In the genomic region with DNA sequence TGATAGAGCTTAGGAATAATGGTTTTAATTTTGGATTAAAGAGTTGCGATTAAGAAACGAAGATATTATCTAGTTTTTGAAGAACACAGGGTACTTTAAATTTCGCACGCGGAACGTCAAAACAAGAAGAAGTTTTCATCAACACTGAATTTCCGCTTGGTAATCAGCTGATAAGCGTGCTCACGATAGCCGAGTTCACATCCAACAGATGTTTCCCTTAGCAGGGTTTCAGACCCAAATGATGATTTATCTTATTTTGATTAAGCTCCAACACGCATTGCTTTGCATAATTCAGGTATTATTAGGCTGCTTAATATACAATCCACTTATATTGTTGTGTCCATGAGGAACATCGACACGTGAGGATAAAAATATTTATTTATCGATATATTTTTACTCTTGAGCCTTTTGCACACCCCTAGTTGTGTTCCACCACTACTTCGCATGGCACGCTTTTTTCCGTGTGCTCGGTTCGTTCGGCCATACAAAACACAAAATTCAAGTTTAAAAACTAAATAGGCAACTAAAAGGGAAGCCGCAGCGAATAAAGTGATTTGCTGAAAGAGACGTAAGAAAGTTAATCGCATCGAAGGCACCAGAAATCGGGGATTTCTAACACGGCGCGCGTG, we compare ENCODE assay signal across 1 fruit fly cellular context.
A peak's percentile ranks its signal among the peaks of the same experiment; 100 is the strongest.
TF ChIP-seq lines count a peak whose summit lies in the region.

TSS of gene Tpr2 (plus strand) at position 418 of the 629 bp plus-strand sequence.

TF ChIP-seq in whole organism, embryonic, 481 proteins besides CTCF, POLR2A, EP300 and RAD21 (continued from another document and continues in another):
- TF ChIP-seq ase (GFP tag; IDR thresholded peaks at IDR 0.05; lab: Robert Waterston, UW), result 0 out of 3 replicates have a peak, but pooled peaks have one; percentile 32
- no peak for TF ChIP-seq CG1647 (GFP tag; optimal IDR thresholded peaks at IDR 0.05; lab: Kevin White, UChicago)
- peak; percentile 36 for TF ChIP-seq Hand (GFP tag; optimal IDR thresholded peaks at IDR 0.05; lab: Kevin White, UChicago)
- no peak for TF ChIP-seq GATAe (GFP tag; conservative IDR thresholded peaks at IDR 0.05; lab: Robert Waterston, UW)
- peak; percentile 14; the same call in 1 of the 2 replicates for TF ChIP-seq H2.0 (GFP tag; IDR thresholded peaks at IDR 0.05; lab: Robert Waterston, UW)
- peak; percentile 8 for TF ChIP-seq CG1233 (GFP tag; optimal IDR thresholded peaks at IDR 0.05; lab: Kevin White, UChicago)
- peak; percentile 65 for TF ChIP-seq zen (tag; optimal IDR thresholded peaks at IDR 0.05; lab: Kevin White, UChicago)
- TF ChIP-seq maf-S (GFP tag; optimal IDR thresholded peaks at IDR 0.05; lab: Kevin White, UChicago), result peak; percentile 52
- peak; percentile 58 for TF ChIP-seq CG33213 (GFP tag; optimal IDR thresholded peaks at IDR 0.05; lab: Kevin White, UChicago)
- TF ChIP-seq CG13424 (tag; optimal IDR thresholded peaks at IDR 0.05; lab: Kevin White, UChicago), result peak; percentile 66
- TF ChIP-seq HHEX (GFP tag; optimal IDR thresholded peaks at IDR 0.05; lab: Kevin White, UChicago), result no peak
- no peak for TF ChIP-seq Nf-YA (GFP tag; IDR thresholded peaks at IDR 0.05; lab: Robert Waterston, UW)
- TF ChIP-seq CG17802 (tag; optimal IDR thresholded peaks at IDR 0.05; lab: Kevin White, UChicago), result no peak
- peak; percentile 71 for TF ChIP-seq CG33557 (GFP tag; optimal IDR thresholded peaks at IDR 0.05; lab: Kevin White, UChicago)
- TF ChIP-seq ro (GFP tag; IDR thresholded peaks at IDR 0.05; lab: Robert Waterston, UW), result no peak
- peak; percentile 56 for TF ChIP-seq Xbp1 (GFP tag; optimal IDR thresholded peaks at IDR 0.05; lab: Kevin White, UChicago)
- TF ChIP-seq dmrt11E (tag; optimal IDR thresholded peaks at IDR 0.05; lab: Kevin White, UChicago), result peak; percentile 56
- 0 out of 2 replicates have a peak, but pooled peaks have one; percentile 4 for TF ChIP-seq lmd (GFP tag; IDR thresholded peaks at IDR 0.05; lab: Robert Waterston, UW)
- peak; percentile 93 for TF ChIP-seq Ets65A (GFP tag; lab: Kevin White, UChicago)
- TF ChIP-seq tx (GFP tag; optimal IDR thresholded peaks at IDR 0.05; lab: Kevin White, UChicago), result peak; percentile 31
- peak; percentile 24 for TF ChIP-seq Dip3 (GFP tag; optimal IDR thresholded peaks at IDR 0.05; lab: Kevin White, UChicago)
- peak; percentile 27 for TF ChIP-seq Sox100B (GFP tag; optimal IDR thresholded peaks at IDR 0.05; lab: Kevin White, UChicago)
- peak; percentile 80 for TF ChIP-seq hb (GFP tag; IDR thresholded peaks at IDR 0.05; lab: Robert Waterston, UW; ENCODE audit: partially characterized antibody)
- TF ChIP-seq CG3407 (GFP tag; optimal IDR thresholded peaks at IDR 0.05; lab: Kevin White, UChicago), result no peak
- TF ChIP-seq Drgx (GFP tag; IDR thresholded peaks at IDR 0.05; lab: Robert Waterston, UW), result no peak
- no peak for TF ChIP-seq CG16863 (GFP tag; optimal IDR thresholded peaks at IDR 0.05; lab: Kevin White, UChicago)
- no peak for TF ChIP-seq CG2889 (GFP tag; IDR thresholded peaks at IDR 0.05; lab: Robert Waterston, UW)
- TF ChIP-seq CG7745 (tag; optimal IDR thresholded peaks at IDR 0.05; lab: Kevin White, UChicago), result peak; percentile 39
- TF ChIP-seq lbe (GFP tag; optimal IDR thresholded peaks at IDR 0.05; lab: Kevin White, UChicago), result peak; percentile 37
- TF ChIP-seq TFAM (GFP tag; optimal IDR thresholded peaks at IDR 0.05; lab: Kevin White, UChicago), result no peak
- TF ChIP-seq CG6765 (GFP tag; optimal IDR thresholded peaks at IDR 0.05; lab: Kevin White, UChicago), result no peak
- TF ChIP-seq MTF-1 (GFP tag; optimal IDR thresholded peaks at IDR 0.05; lab: Kevin White, UChicago; ENCODE audit: borderline replicate concordance), result no peak
- peak; percentile 65 for TF ChIP-seq Hey (tag; optimal IDR thresholded peaks at IDR 0.05; lab: Kevin White, UChicago)
- peak; percentile 44 for TF ChIP-seq CG12942 (GFP tag; optimal IDR thresholded peaks at IDR 0.05; lab: Kevin White, UChicago)
- peak; percentile 78 for TF ChIP-seq CG15514 (GFP tag; optimal IDR thresholded peaks at IDR 0.05; lab: Kevin White, UChicago)
- TF ChIP-seq CG43689 (GFP tag; IDR thresholded peaks at IDR 0.05; lab: Robert Waterston, UW), result no peak
- TF ChIP-seq Rx (GFP tag; IDR thresholded peaks at IDR 0.05; lab: Robert Waterston, UW), result no peak
- peak; percentile 73 for TF ChIP-seq CG17568 (GFP tag; optimal IDR thresholded peaks at IDR 0.05; lab: Kevin White, UChicago)
- peak; percentile 69 for TF ChIP-seq Nf-YC (tag; optimal IDR thresholded peaks at IDR 0.05; lab: Kevin White, UChicago)
- peak; percentile 33 for TF ChIP-seq ERR (GFP tag; optimal IDR thresholded peaks at IDR 0.05; lab: Kevin White, UChicago)
- no peak for TF ChIP-seq CG15073 (GFP tag; optimal IDR thresholded peaks at IDR 0.05; lab: Kevin White, UChicago)
- peak; percentile 30 for TF ChIP-seq CG3281 (GFP tag; optimal IDR thresholded peaks at IDR 0.05; lab: Kevin White, UChicago)
- peak; percentile 59 for TF ChIP-seq CG8924 (tag; optimal IDR thresholded peaks at IDR 0.05; lab: Kevin White, UChicago)
- peak; percentile 57 for TF ChIP-seq CG30403 (GFP tag; optimal IDR thresholded peaks at IDR 0.05; lab: Kevin White, UChicago)
- no peak for TF ChIP-seq nau (GFP tag; optimal IDR thresholded peaks at IDR 0.05; lab: Kevin White, UChicago)
- TF ChIP-seq ind (GFP tag; optimal IDR thresholded peaks at IDR 0.05; lab: Kevin White, UChicago), result peak; percentile 7
- 0 out of 2 replicates have a peak, but pooled peaks have one; percentile 35 for TF ChIP-seq rib (GFP tag; IDR thresholded peaks at IDR 0.05; lab: Robert Waterston, UW)
- TF ChIP-seq btn (GFP tag; optimal IDR thresholded peaks at IDR 0.05; lab: Kevin White, UChicago), result no peak
- TF ChIP-seq CG17359 (tag; optimal IDR thresholded peaks at IDR 0.05; lab: Kevin White, UChicago), result peak; percentile 28
- no peak for TF ChIP-seq CG11247 (GFP tag; IDR thresholded peaks at IDR 0.05; lab: Robert Waterston, UW)
- TF ChIP-seq CG17361 (GFP tag; IDR thresholded peaks at IDR 0.05; lab: Robert Waterston, UW), result peak; percentile 45; the same call in 2 of the 3 replicates
- peak; percentile 23 for TF ChIP-seq nerfin-1 (tag; optimal IDR thresholded peaks at IDR 0.05; lab: Kevin White, UChicago)
- no peak for TF ChIP-seq ATbp (GFP tag; optimal IDR thresholded peaks at IDR 0.05; lab: Kevin White, UChicago)
- no peak for TF ChIP-seq zf30C (GFP tag; optimal IDR thresholded peaks at IDR 0.05; lab: Kevin White, UChicago)
- TF ChIP-seq CG11723 (GFP tag; optimal IDR thresholded peaks at IDR 0.05; lab: Kevin White, UChicago), result peak; percentile 42
- TF ChIP-seq CG12769 (tag; optimal IDR thresholded peaks at IDR 0.05; lab: Kevin White, UChicago), result no peak
- TF ChIP-seq Dad (GFP tag; optimal IDR thresholded peaks at IDR 0.05; lab: Kevin White, UChicago), result peak; percentile 36
- TF ChIP-seq CG34376 (GFP tag; optimal IDR thresholded peaks at IDR 0.05; lab: Kevin White, UChicago), result peak; percentile 69
- peak; percentile 28 for TF ChIP-seq pum (GFP tag; optimal IDR thresholded peaks at IDR 0.05; lab: Kevin White, UChicago)
- TF ChIP-seq trh (GFP tag; optimal IDR thresholded peaks at IDR 0.05; lab: Kevin White, UChicago), result peak; percentile 20
- TF ChIP-seq CG13296 (GFP tag; optimal IDR thresholded peaks at IDR 0.05; lab: Kevin White, UChicago), result peak; percentile 50
- TF ChIP-seq CG2116 (GFP tag; optimal IDR thresholded peaks at IDR 0.05; lab: Kevin White, UChicago), result peak; percentile 92
- TF ChIP-seq CG1603 (tag; optimal IDR thresholded peaks at IDR 0.05; lab: Kevin White, UChicago), result peak; percentile 88
- TF ChIP-seq CG14710 (tag; optimal IDR thresholded peaks at IDR 0.05; lab: Kevin White, UChicago), result peak; percentile 84
- TF ChIP-seq sob (GFP tag; IDR thresholded peaks at IDR 0.05; lab: Robert Waterston, UW), result peak; percentile 69
- TF ChIP-seq CG7839 (tag; optimal IDR thresholded peaks at IDR 0.05; lab: Kevin White, UChicago), result peak; percentile 45
- TF ChIP-seq Ada2b (GFP tag; IDR thresholded peaks at IDR 0.05; lab: Robert Waterston, UW), result no peak
- TF ChIP-seq inv (GFP tag; IDR thresholded peaks at IDR 0.05; lab: Robert Waterston, UW; ENCODE audit: partially characterized antibody), result peak; percentile 86
- peak; percentile 75 for TF ChIP-seq stwl (tag; optimal IDR thresholded peaks at IDR 0.05; lab: Kevin White, UChicago)
- peak; percentile 69 to 75 for TF ChIP-seq dpn (GFP tag; optimal IDR thresholded peaks at IDR 0.05; lab: Kevin White, UChicago)
- TF ChIP-seq CG2712 (tag; optimal IDR thresholded peaks at IDR 0.05; lab: Kevin White, UChicago), result peak; percentile 74
- TF ChIP-seq Dbx (GFP tag; IDR thresholded peaks at IDR 0.05; lab: Robert Waterston, UW), result peak; percentile 72
- peak; percentile 65 for TF ChIP-seq chn (GFP tag; optimal IDR thresholded peaks at IDR 0.05; lab: Kevin White, UChicago)
- peak; percentile 52; the same call in 1 of the 2 replicates for TF ChIP-seq slbo (GFP tag; IDR thresholded peaks at IDR 0.05; lab: Robert Waterston, UW)
- TF ChIP-seq aop (GFP tag; IDR thresholded peaks at IDR 0.05; lab: Robert Waterston, UW), result no peak
- peak; percentile 32 for TF ChIP-seq Sox102F (GFP tag; optimal IDR thresholded peaks at IDR 0.05; lab: Kevin White, UChicago)
- peak; percentile 7 for TF ChIP-seq CG8944 (GFP tag; optimal IDR thresholded peaks at IDR 0.05; lab: Kevin White, UChicago)
- peak; percentile 39 for TF ChIP-seq CG10979 (tag; optimal IDR thresholded peaks at IDR 0.05; lab: Kevin White, UChicago)
- TF ChIP-seq MESR4 (GFP tag; optimal IDR thresholded peaks at IDR 0.05; lab: Kevin White, UChicago), result peak; percentile 98
- no peak for TF ChIP-seq CG1832 (GFP tag; optimal IDR thresholded peaks at IDR 0.05; lab: Kevin White, UChicago)
- TF ChIP-seq CG3163 (GFP tag; optimal IDR thresholded peaks at IDR 0.05; lab: Kevin White, UChicago), result peak; percentile 30
- TF ChIP-seq CG7987 (GFP tag; optimal IDR thresholded peaks at IDR 0.05; lab: Kevin White, UChicago), result peak; percentile 24
- TF ChIP-seq Ets97D (GFP tag; optimal IDR thresholded peaks at IDR 0.05; lab: Kevin White, UChicago), result peak; percentile 88
- peak; percentile 47 for TF ChIP-seq luna (GFP tag; optimal IDR thresholded peaks at IDR 0.05; lab: Kevin White, UChicago)
- peak; percentile 20 for TF ChIP-seq scrt (GFP tag; optimal IDR thresholded peaks at IDR 0.05; lab: Kevin White, UChicago)
- TF ChIP-seq B-H2 (GFP tag; optimal IDR thresholded peaks at IDR 0.05; lab: Kevin White, UChicago), result peak; percentile 83
- peak; percentile 59 for TF ChIP-seq grau (tag; optimal IDR thresholded peaks at IDR 0.05; lab: Kevin White, UChicago)
- no peak for TF ChIP-seq CG32532 (GFP tag; IDR thresholded peaks at IDR 0.05; lab: Robert Waterston, UW)
- no peak for TF ChIP-seq CG15011 (GFP tag; optimal IDR thresholded peaks at IDR 0.05; lab: Kevin White, UChicago)
- TF ChIP-seq CG18599 (GFP tag; optimal IDR thresholded peaks at IDR 0.05; lab: Kevin White, UChicago), result peak; percentile 6
- no peak for TF ChIP-seq Gug (GFP tag; IDR thresholded peaks at IDR 0.05; lab: Robert Waterston, UW)
- peak; percentile 21 for TF ChIP-seq wek (GFP tag; optimal IDR thresholded peaks at IDR 0.05; lab: Kevin White, UChicago)
- TF ChIP-seq CG10147 (GFP tag; optimal IDR thresholded peaks at IDR 0.05; lab: Kevin White, UChicago), result peak; percentile 21
- peak; percentile 96 for TF ChIP-seq knrl (GFP tag; IDR thresholded peaks at IDR 0.05; lab: Robert Waterston, UW; ENCODE audit: partially characterized antibody)
- TF ChIP-seq chm (GFP tag; IDR thresholded peaks at IDR 0.05; lab: Robert Waterston, UW), result no peak
- TF ChIP-seq az2 (GFP tag; optimal IDR thresholded peaks at IDR 0.05; lab: Kevin White, UChicago), result peak; percentile 31
- TF ChIP-seq CG10959 (GFP tag; IDR thresholded peaks at IDR 0.05; lab: Robert Waterston, UW), result no peak
- TF ChIP-seq Awh (GFP tag; IDR thresholded peaks at IDR 0.05; lab: Robert Waterston, UW), result no peak
- peak; percentile 89 for TF ChIP-seq sens (GFP tag; lab: Kevin White, UChicago)
- TF ChIP-seq zen2 (GFP tag; IDR thresholded peaks at IDR 0.05; lab: Robert Waterston, UW; ENCODE audit: partially characterized antibody), result no peak; the same call in 2 of the 3 replicates
- no peak for TF ChIP-seq ranshi (GFP tag; IDR thresholded peaks at IDR 0.05; lab: Robert Waterston, UW)
- peak; percentile 17 for TF ChIP-seq CG1602 (GFP tag; optimal IDR thresholded peaks at IDR 0.05; lab: Kevin White, UChicago)
- TF ChIP-seq PHDP (tag; optimal IDR thresholded peaks at IDR 0.05; lab: Kevin White, UChicago), result peak; percentile 69
- TF ChIP-seq dan (GFP tag; IDR thresholded peaks at IDR 0.05; lab: Robert Waterston, UW), result no peak
- TF ChIP-seq CG11695 (GFP tag; IDR thresholded peaks at IDR 0.05; lab: Robert Waterston, UW), result no peak
- peak; percentile 64 for TF ChIP-seq shn (GFP tag; optimal IDR thresholded peaks at IDR 0.05; lab: Kevin White, UChicago)
- TF ChIP-seq CG8388 (GFP tag; optimal IDR thresholded peaks at IDR 0.05; lab: Kevin White, UChicago), result peak; percentile 27
- peak; percentile 85 for TF ChIP-seq CG10543 (GFP tag; optimal IDR thresholded peaks at IDR 0.05; lab: Kevin White, UChicago)
- peak; percentile 48 for TF ChIP-seq da (GFP tag; optimal IDR thresholded peaks at IDR 0.05; lab: Kevin White, UChicago)
- TF ChIP-seq Hsf (GFP tag; optimal IDR thresholded peaks at IDR 0.05; lab: Kevin White, UChicago), result peak; percentile 65
- TF ChIP-seq CG3847 (GFP tag; IDR thresholded peaks at IDR 0.05; lab: Robert Waterston, UW), result peak; percentile 65
- peak; percentile 53 for TF ChIP-seq CG4282 (GFP tag; optimal IDR thresholded peaks at IDR 0.05; lab: Kevin White, UChicago)
- TF ChIP-seq CG13287 (GFP tag; IDR thresholded peaks at IDR 0.05; lab: Robert Waterston, UW; ENCODE audit: partially characterized antibody), result peak; percentile 98
- TF ChIP-seq gfzf (GFP tag; optimal IDR thresholded peaks at IDR 0.05; lab: Kevin White, UChicago), result peak; percentile 59
- TF ChIP-seq CG3726 (GFP tag; IDR thresholded peaks at IDR 0.05; lab: Robert Waterston, UW), result no peak
- TF ChIP-seq danr (GFP tag; IDR thresholded peaks at IDR 0.05; lab: Robert Waterston, UW), result no peak
- peak; percentile 24 for TF ChIP-seq CG3838 (GFP tag; optimal IDR thresholded peaks at IDR 0.05; lab: Kevin White, UChicago)
- TF ChIP-seq tup (GFP tag; optimal IDR thresholded peaks at IDR 0.05; lab: Kevin White, UChicago), result no peak
- TF ChIP-seq CG30431 (GFP tag; optimal IDR thresholded peaks at IDR 0.05; lab: Kevin White, UChicago), result no peak
- TF ChIP-seq CG18476 (GFP tag; optimal IDR thresholded peaks at IDR 0.05; lab: Kevin White, UChicago), result no peak
- no peak for TF ChIP-seq Dip2 (GFP tag; IDR thresholded peaks at IDR 0.05; lab: Robert Waterston, UW)
- peak; percentile 39; the same call in 1 of the 3 replicates for TF ChIP-seq dysf (GFP tag; IDR thresholded peaks at IDR 0.05; lab: Robert Waterston, UW)
- TF ChIP-seq Myb (GFP tag; optimal IDR thresholded peaks at IDR 0.05; lab: Kevin White, UChicago), result peak; percentile 47
- TF ChIP-seq CG9817 (tag; optimal IDR thresholded peaks at IDR 0.05; lab: Kevin White, UChicago), result peak; percentile 67
